Worm (Caenorhabditis elegans): ENCODE results near the gene F37C4.5.

The F37C4.5 gene

DNA sequence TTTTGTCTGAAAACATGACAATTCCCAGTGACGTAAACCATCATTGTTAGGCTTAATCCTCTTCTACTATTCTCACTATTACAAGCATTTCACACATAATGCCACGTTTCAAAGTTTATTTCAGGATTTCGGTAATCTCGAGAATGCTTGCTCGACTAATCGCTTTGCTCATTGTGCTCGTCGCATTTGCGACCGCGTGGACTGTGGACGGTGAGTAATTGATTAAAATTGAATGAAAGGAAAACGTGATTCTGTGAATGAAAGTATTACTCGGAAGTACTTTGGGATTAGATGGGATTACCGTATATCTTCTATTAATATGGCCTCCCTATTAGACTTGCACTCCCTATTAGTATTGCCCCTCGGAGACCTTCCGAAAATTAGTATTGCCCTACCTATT, 39.8 kb downstream of the F37C4.5 start:
- TF ChIP-seq ceh-28 (tag; optimal IDR thresholded peaks at IDR 0.05) (no peak), aha-1 (tag) (peak; percentile 83)

DNA sequence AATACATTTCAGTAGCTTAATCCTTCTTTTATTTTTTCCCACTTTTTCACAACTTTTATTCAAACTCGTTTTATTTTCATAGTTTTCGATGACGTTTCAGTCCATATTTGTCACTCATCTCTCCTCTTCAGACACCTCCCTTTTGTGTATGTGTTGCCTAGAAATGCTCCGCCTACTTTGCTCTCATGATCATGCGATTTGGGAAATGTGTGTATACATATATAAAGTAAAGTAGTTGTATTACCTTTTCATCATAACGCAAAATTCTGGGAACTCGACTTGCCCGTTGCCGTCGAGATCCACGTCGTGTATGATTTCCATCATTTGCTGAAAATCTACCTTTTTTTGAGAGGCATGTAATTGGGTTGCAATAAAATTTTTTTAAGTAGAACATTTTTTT, 41.6 kb downstream of the F37C4.5 start:
- TF ChIP-seq daf-19 (GFP tag; conservative IDR thresholded peaks at IDR 0.05) (no peak), ctbp-1 (GFP tag; IDR thresholded peaks at IDR 0.05) (no peak), zag-1 (tag; optimal IDR thresholded peaks at IDR 0.05) (no peak), tra-1 (GFP tag; IDR thresholded peaks at IDR 0.05) (no peak), lin-1 (GFP tag; IDR thresholded peaks at IDR 0.05) (no peak), aha-1 (tag) (no peak), lir-3 (tag; optimal IDR thresholded peaks at IDR 0.05) (no peak), vab-7 (GFP tag; IDR thresholded peaks at IDR 0.05) (no peak), dpl-1 (GFP tag; optimal IDR thresholded peaks at IDR 0.05) (no peak), pqm-1 (tag; optimal IDR thresholded peaks at IDR 0.05) (no peak), ama-1 (optimal IDR thresholded peaks at IDR 0.05) (no peak), mep-1 (tag; optimal IDR thresholded peaks at IDR 0.05) (no peak), tag-97 (GFP tag; IDR thresholded peaks at IDR 0.05) (no peak), nhr-25 (tag; optimal IDR thresholded peaks at IDR 0.05; ENCODE audit: borderline replicate concordance, insufficient read depth) (no peak), mxl-2 (GFP tag; conservative IDR thresholded peaks at IDR 0.05) (no peak), saeg-2 (GFP tag; IDR thresholded peaks at IDR 0.05) (no peak), Y5F2A.4 (GFP tag; optimal IDR thresholded peaks at IDR 0.05) (no peak), nhr-11 (tag; optimal IDR thresholded peaks at IDR 0.05) (no peak), sdz-12 (GFP tag; optimal IDR thresholded peaks at IDR 0.05) (no peak), lin-13 (GFP tag; optimal IDR thresholded peaks at IDR 0.05) (no peak)

DNA sequence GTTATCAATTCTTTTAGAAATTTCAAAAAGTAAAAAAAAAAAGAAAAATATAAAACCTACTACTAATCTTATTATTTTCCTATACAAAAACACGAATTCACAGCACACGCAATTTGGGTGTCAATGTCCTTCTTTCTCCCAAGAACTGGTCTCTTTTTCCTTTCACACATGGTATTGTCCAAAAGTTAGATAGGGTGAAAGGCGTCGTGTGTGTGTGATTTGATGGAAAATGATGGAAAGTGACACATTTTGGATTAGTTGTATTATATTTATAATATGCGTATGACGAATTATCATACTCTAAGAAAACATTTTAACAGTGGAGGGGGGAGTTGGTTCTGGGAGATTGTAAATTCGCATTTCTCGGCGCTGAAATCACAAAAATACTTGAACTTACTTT, 45.9 kb downstream of the F37C4.5 start:
- TF ChIP-seq duxl-1 (tag; optimal IDR thresholded peaks at IDR 0.05; ENCODE audit: poor library complexity) = no peak
- peak in 1 of 2 experiments; percentile 15 for TF ChIP-seq mdl-1 (tag; optimal IDR thresholded peaks at IDR 0.05)

DNA sequence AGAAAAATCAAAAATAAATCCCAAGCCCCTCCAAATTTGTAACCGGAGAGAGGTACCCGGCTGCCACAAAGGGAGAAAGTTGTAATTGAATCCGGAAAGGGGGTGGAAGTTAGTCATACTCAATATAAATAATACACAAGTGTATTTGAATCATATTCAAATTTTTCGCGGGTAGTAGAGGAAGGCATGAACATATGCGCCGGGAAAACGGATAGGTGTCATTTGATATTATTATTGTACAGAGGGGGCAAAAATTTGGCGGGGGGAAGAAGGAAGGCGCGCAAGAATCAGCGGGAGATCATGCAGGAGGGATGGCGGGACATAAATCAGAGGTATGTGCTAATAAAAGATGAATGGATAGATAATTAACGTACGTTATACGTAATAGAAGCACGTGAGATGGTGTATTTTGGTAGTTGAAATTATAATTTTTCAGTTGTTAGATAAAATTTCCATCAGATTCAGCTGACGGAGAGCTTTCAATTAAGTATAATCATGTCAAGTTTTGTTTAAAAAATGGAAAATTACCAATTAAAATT, 46.9 kb downstream of the F37C4.5 start, which contains the start of gene F28F9.3:
F28F9.3 (plus strand) TSS at position 301 of the 539 bp plus-strand sequence.
- TF ChIP-seq ceh-44 (GFP tag; IDR thresholded peaks at IDR 0.05) = no peak
- no peak for TF ChIP-seq F26F4.8 (GFP tag; conservative IDR thresholded peaks at IDR 0.05)
- TF ChIP-seq daf-16 (GFP tag; optimal IDR thresholded peaks at IDR 0.05) = no peak
- TF ChIP-seq daf-16 (tag; optimal IDR thresholded peaks at IDR 0.05) = no peak
- TF ChIP-seq aha-1 (tag) = peak; percentile 63

DNA sequence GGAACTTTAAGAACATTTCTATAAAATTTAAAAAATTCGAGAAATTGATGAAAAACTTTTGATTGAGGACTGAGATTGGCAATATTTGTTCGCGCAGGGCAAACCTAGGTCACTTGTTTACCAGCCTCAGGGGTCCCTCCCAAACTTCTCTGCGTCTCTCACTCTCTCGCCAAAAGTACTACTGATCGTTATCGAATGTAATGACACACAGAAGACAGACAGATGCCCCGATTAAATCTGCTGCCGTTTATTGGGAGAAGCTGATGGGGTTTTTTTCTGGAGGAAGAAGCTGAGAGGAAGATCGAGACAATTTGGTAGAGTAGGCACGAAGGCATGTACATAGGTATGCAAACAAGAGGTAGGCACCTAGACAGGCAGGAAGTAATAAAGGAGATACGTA, 48.2 kb downstream of the F37C4.5 start:
- TF ChIP-seq lin-1 (GFP tag; IDR thresholded peaks at IDR 0.05) (no peak), T26A8.4 (GFP tag; IDR thresholded peaks at IDR 0.05) (no peak), F49E8.2 (tag; optimal IDR thresholded peaks at IDR 0.05; ENCODE audit: borderline replicate concordance) (no peak), nhr-6 (tag; optimal IDR thresholded peaks at IDR 0.05) (no peak), lir-3 (tag; optimal IDR thresholded peaks at IDR 0.05) (no peak), sdz-12 (GFP tag; optimal IDR thresholded peaks at IDR 0.05) (no peak), Y48G9A.11 (GFP tag; IDR thresholded peaks at IDR 0.05) (no peak), egl-43 (GFP tag; IDR thresholded peaks at IDR 0.05) (no peak), fkh-10 (GFP tag; optimal IDR thresholded peaks at IDR 0.05) (no peak), hmg-1.1 (GFP tag; IDR thresholded peaks at IDR 0.05) (no peak), nhr-11 (tag; optimal IDR thresholded peaks at IDR 0.05) (no peak), nhr-25 (tag; optimal IDR thresholded peaks at IDR 0.05; ENCODE audit: borderline replicate concordance, insufficient read depth) (no peak), F26F4.8 (GFP tag; conservative IDR thresholded peaks at IDR 0.05) (no peak), daf-12 (tag; optimal IDR thresholded peaks at IDR 0.05) (no peak), ztf-11 (tag; optimal IDR thresholded peaks at IDR 0.05) (no peak), arid-1 (GFP tag; conservative IDR thresholded peaks at IDR 0.05) (no peak), zfp-2 (tag; optimal IDR thresholded peaks at IDR 0.05) (no peak), snpc-4 (tag; optimal IDR thresholded peaks at IDR 0.05) (no peak), cey-2 (tag; optimal IDR thresholded peaks at IDR 0.05; ENCODE audit: borderline replicate concordance, insufficient read depth) (no peak), dve-1 (tag; optimal IDR thresholded peaks at IDR 0.05; ENCODE audit: insufficient read depth) (no peak)

All from whole organism, L4 larva.